Fruit fly (Drosophila melanogaster): ENCODE data around the gene CG34133.
A peak's percentile ranks its signal among the peaks of the same experiment; 100 is the strongest.

CG34133 gene

DNA sequence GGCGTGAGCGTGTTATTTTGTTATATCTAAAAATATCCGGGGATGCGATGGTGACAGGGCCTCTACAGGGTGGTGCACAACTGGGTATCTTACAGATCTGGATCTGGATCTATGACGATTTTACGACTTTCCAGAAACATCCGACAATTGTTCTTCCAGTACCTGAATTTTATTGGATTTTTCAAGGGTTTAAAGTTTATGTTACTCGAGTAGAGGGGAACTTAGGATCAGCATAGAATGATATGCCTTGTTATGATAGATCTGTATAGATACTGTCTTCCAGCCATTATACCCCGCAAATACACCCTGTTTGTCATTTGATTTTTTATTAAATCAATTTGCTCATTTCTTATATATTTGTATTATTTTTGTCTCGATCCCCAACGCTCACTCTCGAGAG, 25.2 kb downstream of the CG34133 start (continued):
- TF ChIP-seq CG32006 (GFP tag; optimal IDR thresholded peaks at IDR 0.05) (peak; percentile 60), CG7368 (GFP tag; optimal IDR thresholded peaks at IDR 0.05) (no peak), cyc (GFP tag; optimal IDR thresholded peaks at IDR 0.05) (no peak), CG6808 (GFP tag; optimal IDR thresholded peaks at IDR 0.05) (no peak), Gug (GFP tag; IDR thresholded peaks at IDR 0.05) (peak; percentile 80), CG10669 (GFP tag; optimal IDR thresholded peaks at IDR 0.05) (no peak), CG8632 (GFP tag; optimal IDR thresholded peaks at IDR 0.05) (no peak), eg (GFP tag; IDR thresholded peaks at IDR 0.05) (peak; percentile 78), CG6854 (GFP tag; optimal IDR thresholded peaks at IDR 0.05) (no peak), CG3919 (GFP tag; optimal IDR thresholded peaks at IDR 0.05) (peak; percentile 26), Lpt (GFP tag; optimal IDR thresholded peaks at IDR 0.05) (no peak), CG6163 (GFP tag; IDR thresholded peaks at IDR 0.05) (peak; percentile 34; the same call in 2 of the 3 replicates), achi (GFP tag; optimal IDR thresholded peaks at IDR 0.05) (peak; percentile 46), Hr38 (GFP tag; optimal IDR thresholded peaks at IDR 0.05) (no peak), CG34406 (GFP tag; optimal IDR thresholded peaks at IDR 0.05) (no peak), vri (GFP tag; optimal IDR thresholded peaks at IDR 0.05) (no peak), CG10631 (GFP tag; optimal IDR thresholded peaks at IDR 0.05) (peak; percentile 21), Ets21C (GFP tag; optimal IDR thresholded peaks at IDR 0.05) (no peak), OdsH (GFP tag; optimal IDR thresholded peaks at IDR 0.05) (peak; percentile 30), Eip93F (GFP tag; optimal IDR thresholded peaks at IDR 0.05) (no peak), Eip78C (GFP tag) (peak; percentile 73), CG11902 (GFP tag; optimal IDR thresholded peaks at IDR 0.05) (no peak), CG8319 (GFP tag; optimal IDR thresholded peaks at IDR 0.05) (no peak), svp (GFP tag) (no peak), fkh (GFP tag; optimal IDR thresholded peaks at IDR 0.05) (no peak)

DNA sequence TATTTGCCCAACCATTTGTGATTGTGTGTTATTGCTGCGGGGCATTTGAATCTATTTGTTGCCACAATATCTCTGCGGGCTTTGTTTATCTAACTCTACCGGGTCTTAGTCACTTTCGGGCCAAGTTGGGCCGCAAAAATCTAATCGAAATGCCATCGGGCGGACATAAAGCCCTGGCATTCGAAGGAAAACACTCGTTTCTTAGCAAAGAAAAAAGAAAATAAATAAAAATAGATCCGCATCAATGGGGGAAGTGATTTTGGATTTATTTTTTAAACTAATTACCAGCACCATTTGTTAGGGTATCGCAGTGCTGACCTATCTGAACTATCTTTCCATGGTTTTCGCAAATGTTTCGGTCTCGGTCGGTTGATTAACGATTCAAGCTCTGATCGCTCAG, 29.4 kb downstream of the CG34133 start:
- TF ChIP-seq CG11294 (GFP tag; IDR thresholded peaks at IDR 0.05), result peak; percentile 45
- peak; percentile 59 for TF ChIP-seq CG15336 (GFP tag; IDR thresholded peaks at IDR 0.05)
- peak; percentile 20 for TF ChIP-seq CG6276 (GFP tag; optimal IDR thresholded peaks at IDR 0.05)
- TF ChIP-seq cyc (GFP tag; optimal IDR thresholded peaks at IDR 0.05), result no peak
- TF ChIP-seq Eip75B (GFP tag; optimal IDR thresholded peaks at IDR 0.05), result no peak
- TF ChIP-seq Ets21C (GFP tag; optimal IDR thresholded peaks at IDR 0.05), result no peak
- TF ChIP-seq eg (GFP tag; IDR thresholded peaks at IDR 0.05), result peak; percentile 31; the same call in 1 of the 3 replicates
- TF ChIP-seq Hr4 (GFP tag; optimal IDR thresholded peaks at IDR 0.05), result peak; percentile 46
- TF ChIP-seq CG32006 (GFP tag; optimal IDR thresholded peaks at IDR 0.05), result peak; percentile 46
- TF ChIP-seq CG8119 (GFP tag; IDR thresholded peaks at IDR 0.05), result peak; percentile 54; the same call in 1 of the 3 replicates
- no peak for TF ChIP-seq CG10669 (GFP tag; optimal IDR thresholded peaks at IDR 0.05)
- no peak for TF ChIP-seq Ets96B (tag; optimal IDR thresholded peaks at IDR 0.05)

DNA sequence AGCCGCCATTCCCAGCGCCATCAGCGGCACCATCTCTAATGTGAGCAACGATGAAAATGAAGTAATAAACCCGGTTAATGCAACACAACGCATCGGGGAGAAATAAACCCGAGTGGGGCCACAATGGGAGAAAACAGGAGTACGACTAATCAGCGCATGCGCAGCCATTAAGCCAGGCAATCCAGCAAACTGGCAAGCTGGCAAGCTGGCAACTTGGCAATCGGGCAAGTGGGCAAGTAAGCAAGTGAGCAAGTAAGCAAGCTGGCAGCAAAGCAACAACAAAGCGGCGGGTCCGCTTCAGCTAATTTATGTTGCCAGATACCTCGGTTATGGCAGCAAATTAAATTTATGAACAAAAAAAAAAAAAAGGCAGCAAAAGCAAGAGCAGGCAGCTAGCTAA, 30.5 kb downstream of the CG34133 start:
- no peak for TF ChIP-seq eg (GFP tag; IDR thresholded peaks at IDR 0.05)
- TF ChIP-seq CG6163 (GFP tag; IDR thresholded peaks at IDR 0.05), result no peak
- TF ChIP-seq esn (GFP tag; optimal IDR thresholded peaks at IDR 0.05), result no peak
- no peak for TF ChIP-seq Gug (GFP tag; IDR thresholded peaks at IDR 0.05)
- TF ChIP-seq pdm3 (GFP tag; optimal IDR thresholded peaks at IDR 0.05), result no peak
- no peak for TF ChIP-seq CG31627 (GFP tag; optimal IDR thresholded peaks at IDR 0.05)
- TF ChIP-seq CG11294 (GFP tag; IDR thresholded peaks at IDR 0.05), result no peak
- no peak for TF ChIP-seq Sox15 (GFP tag; optimal IDR thresholded peaks at IDR 0.05)
- no peak for TF ChIP-seq CG16779 (tag; optimal IDR thresholded peaks at IDR 0.05)
- no peak for TF ChIP-seq Lpt (GFP tag; optimal IDR thresholded peaks at IDR 0.05)
- TF ChIP-seq dsx (GFP tag; optimal IDR thresholded peaks at IDR 0.05; ENCODE audit: poor library complexity, severe bottlenecking), result no peak
